Fruit fly (Drosophila melanogaster) Kc167 (cell line): ENCODE measurements around the gene slp2.

Experiments
- insv ChIP-seq: fragments of >200 bp; optimal IDR thresholded peaks from 3 replicates; lab custom pipeline; 2018; ENCODE audit warnings: missing external identifiers
- ttk ChIP-seq: sonication (Bioruptor generic); optimal IDR thresholded peaks from 2 replicates; lab custom pipeline; 2017; ENCODE audit warnings: missing external identifiers

DNA sequence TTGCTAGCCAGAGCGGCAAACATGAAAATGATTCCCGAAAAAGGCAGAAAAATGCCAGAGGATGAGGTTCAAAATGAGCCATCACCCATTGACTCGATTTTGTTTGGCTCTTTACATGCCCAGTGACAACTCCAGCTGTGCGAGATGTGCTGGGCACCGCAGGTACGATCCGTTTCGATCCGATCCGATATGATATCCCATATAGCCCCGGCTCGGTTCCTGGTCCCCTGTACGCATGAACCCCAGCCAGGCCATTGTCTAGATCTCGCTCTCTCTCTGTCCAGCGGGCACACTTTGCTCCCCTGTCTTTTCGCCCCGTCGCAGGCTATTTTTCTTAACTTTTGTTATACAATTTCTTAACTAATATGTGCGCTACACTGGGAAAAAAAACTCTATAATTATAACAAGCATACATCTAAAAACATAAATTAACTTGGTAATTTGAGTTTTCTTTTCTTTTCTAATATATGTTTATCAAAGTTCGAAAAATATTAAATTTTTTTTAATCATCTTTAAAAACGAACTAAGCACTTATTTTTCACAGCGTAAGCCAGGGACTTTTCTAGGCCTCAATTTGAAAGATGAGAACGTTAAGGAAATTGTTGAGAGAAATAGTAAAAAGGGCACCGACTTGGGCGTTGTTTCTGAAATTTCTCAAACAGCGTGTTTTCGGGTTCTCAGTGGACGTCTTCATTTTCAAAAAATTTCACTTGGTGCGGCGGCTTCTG lies 9.1 kb upstream of the slp2 start:
- TF ChIP-seq ttk: no peak
- TF ChIP-seq insv (lab: Kevin White, UChicago): no peak
